Fruit fly (Drosophila melanogaster): ENCODE measurements around the gene Sarm.

DNA sequence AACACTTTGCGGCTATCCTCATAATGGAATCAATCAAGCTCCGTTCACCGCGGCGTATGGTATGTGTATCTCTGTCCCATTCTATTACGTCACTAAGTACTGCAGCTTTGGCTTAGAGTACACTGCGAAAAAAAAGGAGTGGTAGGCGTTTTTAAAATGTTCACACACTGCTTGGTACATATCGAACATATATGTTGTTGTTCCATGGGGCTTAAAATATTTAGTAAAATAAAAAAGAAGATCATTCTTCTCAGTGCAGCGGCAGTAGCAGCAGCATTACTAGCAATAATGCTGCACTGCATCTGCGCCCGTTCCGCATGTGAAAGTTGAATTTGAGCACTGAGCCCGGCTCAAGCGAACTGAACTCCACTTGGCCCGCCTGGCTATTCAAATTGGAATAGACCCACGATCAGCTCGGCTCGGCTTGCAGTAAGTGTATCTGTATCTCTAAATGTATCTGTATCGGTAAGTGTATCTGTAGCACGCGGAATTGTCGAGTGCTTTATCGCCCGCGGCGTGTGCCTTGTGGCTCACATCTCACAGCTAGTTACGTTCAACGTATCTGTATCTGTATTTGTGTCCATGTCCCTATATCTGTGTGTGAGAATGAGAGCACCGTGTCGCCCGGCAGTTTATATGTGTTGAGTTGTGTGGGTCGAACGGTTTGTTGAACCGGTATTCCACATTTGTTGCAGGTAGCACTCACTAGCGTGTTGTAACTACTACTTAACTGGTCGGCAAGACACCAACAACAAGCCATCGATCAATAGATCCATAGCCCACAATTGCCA lies 89.7 kb downstream of the Sarm start:
- TF ChIP-seq EcR (GFP tag; optimal IDR thresholded peaks at IDR 0.05) (no peak), usp (GFP tag; optimal IDR thresholded peaks at IDR 0.05) (no peak), pan (optimal IDR thresholded peaks at IDR 0.05) (no peak)

Measured in whole organism.